Worm (Caenorhabditis elegans): Measurements from ENCODE around the gene F56B3.9.

DNA sequence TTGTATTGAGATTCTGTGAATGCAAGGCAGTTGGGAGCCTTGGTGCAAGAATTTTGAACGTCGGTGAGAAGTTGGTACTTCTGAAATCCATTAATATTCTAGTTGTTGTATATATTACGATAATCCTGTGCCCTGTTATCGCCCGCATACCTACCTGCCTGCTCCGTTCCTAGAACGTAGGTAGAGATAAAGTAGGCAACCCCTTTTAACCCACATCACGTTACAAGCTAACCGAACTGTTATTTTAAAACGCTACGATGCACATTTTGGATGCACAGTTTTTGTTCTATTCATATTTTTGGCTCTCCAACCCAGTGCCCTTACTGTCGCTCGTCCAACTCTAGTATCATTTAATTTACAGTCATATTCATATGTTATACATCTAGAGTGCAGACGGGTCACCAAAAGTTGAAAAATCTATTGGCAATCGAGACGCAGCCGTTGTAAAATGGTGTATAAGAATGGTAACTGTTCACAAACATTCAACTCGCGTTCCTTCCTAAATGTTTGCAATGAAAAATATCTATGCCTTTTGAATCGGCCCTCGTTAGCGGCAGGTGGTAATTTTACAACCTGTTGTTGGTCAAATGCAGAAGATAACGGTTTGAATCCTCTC, 16.7 kb upstream of the F56B3.9 start:
- TF ChIP-seq hnd-1 (tag; optimal IDR thresholded peaks at IDR 0.05) (no peak), tra-4 (tag; optimal IDR thresholded peaks at IDR 0.05) (no peak), hmg-4 (GFP tag; optimal IDR thresholded peaks at IDR 0.05) (no peak), ama-1 (optimal IDR thresholded peaks at IDR 0.05) (no peak), tbx-11 (GFP tag; IDR thresholded peaks at IDR 0.05) (no peak), tbx-37 (GFP tag; conservative IDR thresholded peaks at IDR 0.05) (no peak), ceh-36 (tag; optimal IDR thresholded peaks at IDR 0.05) (no peak), flt-1 (GFP tag; IDR thresholded peaks at IDR 0.05) (no peak), ets-7 (tag; optimal IDR thresholded peaks at IDR 0.05) (no peak), F13C5.2 (tag; optimal IDR thresholded peaks at IDR 0.05) (no peak), aly-1 (tag; optimal IDR thresholded peaks at IDR 0.05) (no peak), sea-1 (GFP tag; conservative IDR thresholded peaks at IDR 0.05) (no peak)

Data from whole organism, early embryonic.